Fruit fly (Drosophila melanogaster) Kc167 (cell line): ENCODE data around the gene eRF1.

Experiments
- Myc ChIP-seq: fragments of >200 bp; optimal IDR thresholded peaks from 2 replicates; lab custom pipeline; 2017; ENCODE audit warnings: missing external identifiers
- Sin3A ChIP-seq: fragments of >200 bp; optimal IDR thresholded peaks from 2 replicates; lab custom pipeline; 2018; ENCODE audit warnings: missing external identifiers
- h ChIP-seq: fragments of >200 bp; optimal IDR thresholded peaks from 3 replicates; lab custom pipeline; 2018; ENCODE audit warnings: missing external identifiers
- insv ChIP-seq: fragments of >200 bp; optimal IDR thresholded peaks from 3 replicates; lab custom pipeline; 2018; ENCODE audit warnings: missing external identifiers
- psq ChIP-seq: fragments of >200 bp; optimal IDR thresholded peaks from 2 replicates; lab custom pipeline; 2017; ENCODE audit warnings: missing external identifiers
- ttk ChIP-seq: sonication (Bioruptor generic); optimal IDR thresholded peaks from 2 replicates; lab custom pipeline; 2017; ENCODE audit warnings: missing external identifiers

eRF1 gene

DNA sequence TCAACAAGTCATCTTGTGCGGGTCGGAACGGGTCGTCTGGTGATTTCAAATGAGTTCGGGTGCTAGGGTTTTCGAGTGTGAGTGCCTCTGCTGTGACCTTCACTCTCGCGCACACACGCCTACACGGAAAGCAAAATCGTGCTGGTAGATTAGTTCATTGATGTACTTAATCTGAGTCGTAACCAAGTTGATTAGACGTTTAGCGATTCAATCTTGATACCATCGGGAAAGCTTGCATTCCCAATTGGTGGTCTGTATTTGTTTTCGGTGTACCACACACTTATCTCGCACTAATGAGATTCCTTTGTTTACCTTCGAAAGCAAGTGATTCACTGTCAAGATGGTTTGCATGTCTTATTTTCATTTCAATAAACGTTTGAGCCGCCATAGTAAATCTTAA, 40.8 kb downstream of the eRF1 start:
- TF ChIP-seq psq (lab: Kevin White, UChicago) (no peak), h (lab: Kevin White, UChicago) (no peak), Myc (lab: Kevin White, UChicago) (no peak), insv (lab: Kevin White, UChicago) (no peak), Sin3A (lab: Kevin White, UChicago) (no peak), ttk (lab: Kevin White, UChicago) (no peak)

DNA sequence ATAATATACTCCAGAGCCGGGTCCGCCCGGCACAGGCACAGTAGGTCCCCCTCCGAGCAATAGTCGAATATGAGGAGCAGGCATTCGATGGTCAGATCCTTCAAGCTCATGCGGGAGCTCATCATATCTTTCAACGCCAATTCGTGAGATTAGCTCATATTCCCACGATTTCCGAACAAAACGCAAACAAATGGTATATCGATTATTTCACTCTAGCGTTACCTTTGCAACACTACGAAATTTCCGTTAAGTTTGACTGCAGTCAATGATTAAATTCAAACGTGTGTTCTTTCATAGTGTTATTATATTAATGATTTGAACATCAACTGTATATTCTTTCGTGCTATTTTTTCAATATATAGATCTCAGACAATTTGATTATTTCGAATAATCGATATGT, 45.2 kb downstream of the eRF1 start, which contains the start of gene CG33969:
Gene CG33969 (minus strand): TSS at position 197 of the 400 bp plus-strand sequence.
- no peak for TF ChIP-seq h (lab: Kevin White, UChicago)
- no peak for TF ChIP-seq Myc (lab: Kevin White, UChicago)
- no peak for TF ChIP-seq psq (lab: Kevin White, UChicago)
- TF ChIP-seq Sin3A (lab: Kevin White, UChicago) = no peak
- no peak for TF ChIP-seq ttk (lab: Kevin White, UChicago)

DNA sequence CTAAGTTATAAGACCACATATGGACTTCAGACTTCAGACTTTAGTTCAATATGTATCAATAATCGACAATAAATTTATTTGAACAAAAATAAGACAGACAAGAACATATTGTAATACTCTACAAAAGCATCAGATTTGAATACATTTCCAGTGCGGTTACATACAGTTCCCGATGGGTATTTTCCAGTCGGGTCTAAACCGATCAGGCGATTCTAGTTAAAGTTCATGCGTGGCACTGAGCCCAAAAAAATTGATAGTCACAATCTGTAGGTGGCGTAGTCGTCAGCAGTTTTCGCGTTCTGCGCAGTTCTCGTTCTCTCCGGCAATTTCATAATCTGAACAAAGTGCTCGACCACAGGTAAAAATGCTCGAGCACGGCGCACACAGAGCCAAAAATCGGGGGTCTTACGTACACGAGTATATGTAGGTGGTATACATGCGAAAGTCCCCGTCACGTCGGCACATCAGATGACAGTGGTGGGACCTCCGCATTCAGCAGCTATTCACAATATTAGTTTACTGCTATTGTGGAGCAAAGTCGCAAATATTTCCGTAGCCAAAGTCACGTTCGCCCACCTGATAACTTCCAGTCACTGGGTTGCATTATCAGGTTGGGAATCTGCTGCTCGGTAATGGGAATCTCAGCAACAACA, 47.2 kb downstream of the eRF1 start:
- TF ChIP-seq insv (lab: Kevin White, UChicago) = no peak
- TF ChIP-seq ttk (lab: Kevin White, UChicago) = no peak
- no peak for TF ChIP-seq Sin3A (lab: Kevin White, UChicago)
- TF ChIP-seq psq (lab: Kevin White, UChicago) = no peak
- no peak for TF ChIP-seq Myc (lab: Kevin White, UChicago)
- no peak for TF ChIP-seq h (lab: Kevin White, UChicago)

DNA sequence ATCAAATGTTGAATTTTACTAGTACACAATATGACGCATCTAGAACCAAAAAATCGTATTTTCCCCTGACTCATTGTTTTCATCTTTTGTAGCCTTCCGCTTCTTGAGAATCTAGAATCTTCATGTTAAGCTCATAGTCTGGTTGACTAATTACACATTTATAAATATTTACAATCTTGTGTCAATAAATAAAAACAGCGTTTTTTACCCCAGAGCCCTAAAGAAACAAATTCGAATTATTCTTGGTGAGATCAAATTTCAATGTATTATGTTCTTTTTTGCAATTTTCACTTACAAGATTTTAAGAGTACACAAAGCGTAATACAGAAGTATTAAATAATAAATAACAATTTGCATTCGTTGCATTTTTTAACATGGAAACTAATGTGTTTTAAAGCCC, 47.9 kb downstream of the eRF1 start:
- TF ChIP-seq psq (lab: Kevin White, UChicago) (no peak), h (lab: Kevin White, UChicago) (no peak)

DNA sequence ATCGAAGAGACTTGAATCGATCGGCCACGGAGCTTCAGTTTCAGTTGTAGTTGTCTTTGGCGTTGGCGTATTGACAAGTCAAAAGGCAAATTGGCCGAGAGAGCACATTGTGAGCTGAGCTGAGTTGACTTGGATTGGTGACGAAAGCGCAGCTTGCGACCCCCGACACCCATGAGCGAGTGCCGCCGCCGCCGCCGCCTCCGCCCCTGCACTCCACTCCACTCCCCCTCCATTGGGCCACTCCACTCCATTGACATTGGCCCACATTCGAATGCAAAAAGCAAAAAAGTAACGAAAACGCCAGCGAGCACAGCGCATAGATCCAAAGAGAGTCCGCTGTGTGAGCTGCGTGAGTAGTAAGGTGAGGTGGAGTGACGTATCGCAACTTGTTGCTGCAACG, 49.6 kb downstream of the eRF1 start:
- no peak for TF ChIP-seq Sin3A (lab: Kevin White, UChicago)
- no peak for TF ChIP-seq insv (lab: Kevin White, UChicago)

DNA sequence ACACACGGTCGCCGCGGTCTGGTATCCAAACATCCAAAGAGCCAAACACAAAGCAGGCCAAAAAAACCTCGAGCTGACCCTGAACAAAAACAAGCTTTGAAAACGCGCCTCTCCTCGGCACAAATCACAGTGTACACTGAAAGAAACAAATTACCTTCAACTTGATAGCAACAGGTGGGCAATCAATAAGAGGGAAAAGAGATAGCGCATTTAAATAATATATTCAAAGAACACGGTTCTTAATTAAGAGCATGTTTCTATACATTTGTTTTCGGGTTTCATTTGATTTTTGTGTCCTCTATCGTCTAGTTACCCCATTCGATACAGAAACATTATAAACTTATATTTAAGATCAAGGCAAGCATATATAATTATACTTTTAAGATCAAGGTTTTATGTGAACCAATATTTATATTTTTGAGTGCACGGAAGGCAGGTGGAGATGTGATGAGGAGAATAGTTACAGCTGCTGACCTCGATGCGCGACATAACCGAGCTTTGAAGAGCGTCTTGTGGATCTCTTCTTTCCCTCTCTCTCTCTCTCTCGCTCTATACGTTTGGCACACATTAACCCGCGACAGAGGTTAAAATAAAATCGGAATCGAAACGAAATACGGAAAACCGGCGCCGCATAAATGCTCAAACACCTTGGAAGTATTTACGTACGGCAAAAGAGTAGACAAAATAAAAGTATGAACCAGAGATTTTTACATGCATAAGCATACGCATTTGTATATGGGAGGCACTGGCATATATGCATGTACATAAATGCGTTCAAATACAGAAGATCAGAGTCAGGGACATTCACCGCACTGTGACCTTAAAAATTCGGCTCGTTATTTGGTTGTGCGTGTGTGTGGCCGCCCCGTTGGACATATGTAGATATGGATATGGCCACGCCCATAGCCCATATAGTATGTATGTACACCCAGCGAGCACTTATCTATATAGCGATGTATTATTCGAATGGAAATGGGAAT, 50.4 kb downstream of the eRF1 start:
- no peak for TF ChIP-seq Sin3A (lab: Kevin White, UChicago)
- no peak for TF ChIP-seq h (lab: Kevin White, UChicago)
- no peak for TF ChIP-seq ttk (lab: Kevin White, UChicago)
- no peak for TF ChIP-seq insv (lab: Kevin White, UChicago)
- no peak for TF ChIP-seq Myc (lab: Kevin White, UChicago)
- no peak for TF ChIP-seq psq (lab: Kevin White, UChicago)

DNA sequence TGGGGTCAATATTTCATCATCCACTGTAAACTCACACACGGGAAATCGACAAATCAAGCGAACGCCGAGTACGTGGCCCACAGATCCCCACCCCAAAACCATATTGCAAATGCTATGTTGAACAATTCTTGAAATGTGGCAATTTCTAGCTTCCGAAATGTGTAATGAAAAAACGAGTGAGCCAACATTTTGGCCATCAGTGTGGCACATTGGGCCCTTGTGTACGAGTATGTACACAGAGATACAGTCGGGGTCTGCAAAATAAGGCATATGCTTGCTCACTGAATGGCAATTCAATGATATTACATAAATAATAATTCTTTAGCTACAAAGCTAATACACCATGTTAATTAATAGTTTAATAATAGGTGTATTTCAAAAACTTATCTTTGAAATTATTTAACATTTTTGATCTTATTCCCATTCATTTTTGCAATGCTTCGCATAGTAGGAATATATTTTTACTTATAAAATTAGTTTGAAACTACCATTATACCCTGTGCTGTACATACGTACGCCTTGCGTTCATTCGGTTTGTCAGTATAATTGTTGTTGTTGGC, 51.5 kb downstream of the eRF1 start:
- TF ChIP-seq psq (lab: Kevin White, UChicago) (no peak), h (lab: Kevin White, UChicago) (no peak), ttk (lab: Kevin White, UChicago) (no peak), Sin3A (lab: Kevin White, UChicago) (no peak), insv (lab: Kevin White, UChicago) (no peak), Myc (lab: Kevin White, UChicago) (no peak)

DNA sequence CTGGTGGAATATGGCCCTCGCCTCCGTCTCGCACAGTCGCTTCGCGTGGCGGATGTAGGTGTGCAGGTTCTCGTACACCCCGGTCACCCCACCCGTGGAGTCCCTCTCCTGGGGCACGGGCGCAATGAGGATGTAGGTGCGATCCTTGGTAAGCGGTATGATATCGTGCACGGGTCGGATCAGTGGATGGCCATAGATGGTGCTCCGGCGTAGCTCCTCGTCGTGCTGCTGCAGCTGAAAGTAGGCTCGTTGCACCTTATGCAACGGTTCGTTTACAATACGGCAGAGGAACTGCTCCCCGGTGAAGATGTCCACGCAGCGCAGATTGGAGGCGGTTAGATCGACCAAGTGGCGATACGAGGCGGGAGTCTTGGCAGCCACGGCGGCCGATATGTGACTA, 52.4 kb downstream of the eRF1 start:
- TF ChIP-seq ttk (lab: Kevin White, UChicago) (peak; percentile 98), psq (lab: Kevin White, UChicago) (no peak), h (lab: Kevin White, UChicago) (no peak), Myc (lab: Kevin White, UChicago) (no peak)

DNA sequence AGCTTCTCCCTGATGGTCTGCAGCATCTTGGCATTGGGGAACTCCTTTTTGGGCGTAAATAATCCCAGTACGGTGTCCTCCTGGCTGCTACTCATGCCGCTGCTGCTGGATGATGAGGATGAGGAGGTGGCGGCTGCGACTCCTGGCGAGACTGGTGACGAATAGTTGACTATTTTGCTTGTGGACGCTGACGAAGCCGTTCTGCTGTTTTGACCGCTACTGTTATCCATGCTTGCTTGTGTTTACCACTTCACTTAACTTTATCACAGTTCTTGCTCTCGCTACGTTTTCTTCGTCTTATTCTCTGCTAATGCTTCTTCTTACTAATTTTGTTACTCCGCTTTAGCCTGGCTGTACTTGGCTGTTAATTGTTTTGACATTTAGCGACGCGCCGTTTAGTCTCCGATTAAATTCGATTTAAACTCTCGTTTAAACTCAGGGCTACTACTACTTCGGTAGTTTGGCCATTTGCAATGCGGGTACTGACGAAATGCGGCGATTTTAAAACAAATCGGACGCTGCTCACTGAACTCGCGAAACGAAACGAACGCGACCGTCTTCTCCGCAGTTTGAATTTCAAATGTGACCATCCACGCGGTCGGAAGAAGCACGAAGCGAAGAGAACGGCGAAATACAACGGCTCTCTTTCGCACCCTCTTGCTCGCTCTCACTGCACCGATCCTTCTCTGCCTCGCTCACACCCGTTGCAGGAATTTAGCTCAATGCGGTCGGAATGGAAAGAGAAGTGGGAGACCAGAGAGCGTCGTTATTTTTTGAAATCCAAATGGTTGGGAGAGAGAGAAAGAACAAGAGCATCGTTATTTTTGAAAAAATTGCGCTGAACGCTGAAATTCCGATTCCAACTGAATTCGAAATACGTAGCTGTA, 53.1 kb downstream of the eRF1 start, which contains the start of gene trbl:
Gene trbl (minus strand): TSS at position 584 of the 887 bp plus-strand sequence.
- peak; percentile 89 for TF ChIP-seq psq (lab: Kevin White, UChicago)
- TF ChIP-seq ttk (lab: Kevin White, UChicago) = no peak
- no peak for TF ChIP-seq h (lab: Kevin White, UChicago)
- peak; percentile 92 for TF ChIP-seq insv (lab: Kevin White, UChicago)

DNA sequence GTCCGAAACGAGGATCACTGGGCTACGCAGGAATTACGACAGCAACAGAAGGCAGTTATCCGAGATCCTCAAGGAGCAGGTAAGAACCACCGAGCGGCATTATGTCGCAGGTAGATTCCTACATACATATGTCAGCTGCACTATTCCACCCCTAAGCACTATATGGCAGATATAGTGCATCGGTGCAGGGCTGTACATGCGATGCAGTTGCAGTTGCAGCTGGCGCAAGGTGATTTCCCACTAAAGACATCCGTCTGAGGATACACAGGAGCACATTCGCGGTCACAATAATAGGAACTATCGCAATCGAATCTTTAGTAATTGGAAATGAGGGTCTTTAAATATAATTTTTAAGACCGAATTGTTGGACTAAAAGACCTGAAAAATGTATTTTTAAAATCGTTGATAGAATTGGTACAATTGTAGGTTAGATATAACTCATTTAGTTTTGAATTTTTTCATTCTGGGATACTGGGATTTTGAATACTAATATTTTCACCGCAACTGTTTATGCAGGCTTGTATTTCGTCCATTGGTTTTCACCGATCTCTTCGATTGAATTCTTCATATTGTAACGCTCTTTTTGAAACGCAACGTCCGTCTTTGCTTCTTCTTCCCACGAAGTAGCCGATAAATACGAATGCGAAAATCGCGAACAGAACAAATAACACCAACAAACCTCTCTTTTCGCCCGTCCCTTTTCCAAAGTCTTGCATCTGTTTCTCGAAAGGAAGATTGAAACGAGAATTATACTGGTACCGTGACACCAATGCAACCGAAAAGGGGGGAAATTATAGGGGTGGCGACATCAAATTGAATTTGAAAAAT, 54.7 kb downstream of the eRF1 start:
- no peak for TF ChIP-seq insv (lab: Kevin White, UChicago)
- no peak for TF ChIP-seq h (lab: Kevin White, UChicago)
- peak; percentile 83 for TF ChIP-seq psq (lab: Kevin White, UChicago)
- no peak for TF ChIP-seq Sin3A (lab: Kevin White, UChicago)
- TF ChIP-seq ttk (lab: Kevin White, UChicago) = no peak
- no peak for TF ChIP-seq Myc (lab: Kevin White, UChicago)
